Worm (Caenorhabditis elegans): ENCODE measurements around the gene clc-26.

Gene clc-26

DNA sequence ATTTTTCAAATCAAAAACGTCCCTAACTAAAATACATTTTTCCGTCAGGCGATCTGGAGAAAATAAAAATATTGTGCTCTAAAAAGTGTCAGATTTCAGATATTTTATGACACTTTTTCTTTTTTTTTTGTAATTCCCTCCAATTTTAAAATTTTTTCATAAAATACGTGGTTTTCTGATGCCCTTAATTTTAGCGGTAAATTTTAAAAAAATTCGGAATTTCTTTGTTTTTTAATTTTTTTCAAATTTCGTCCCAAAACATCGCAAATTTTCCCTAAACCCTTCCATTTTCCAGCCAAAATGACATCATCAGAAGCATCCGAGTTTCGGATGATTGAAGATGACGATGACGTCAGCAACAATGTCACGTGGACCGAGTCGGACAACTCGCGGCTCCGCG is 39.3 kb downstream of the clc-26 start, which contains the start of gene trp-2:
Gene trp-2 (plus strand): TSS at position 301 of the 400 bp plus-strand sequence.
- no peak for TF ChIP-seq rnt-1 (tag; optimal IDR thresholded peaks at IDR 0.05)
- no peak for TF ChIP-seq tlp-1 (tag; optimal IDR thresholded peaks at IDR 0.05)
- TF ChIP-seq unc-130 (tag; optimal IDR thresholded peaks at IDR 0.05) = no peak
- no peak for TF ChIP-seq nhr-77 (tag; optimal IDR thresholded peaks at IDR 0.05)
- TF ChIP-seq pqm-1 (tag; optimal IDR thresholded peaks at IDR 0.05) = no peak
- TF ChIP-seq irx-1 (tag; optimal IDR thresholded peaks at IDR 0.05) = no peak
- TF ChIP-seq sptf-1 (tag; optimal IDR thresholded peaks at IDR 0.05) = no peak
- no peak for TF ChIP-seq C04F5.9 (tag; optimal IDR thresholded peaks at IDR 0.05)
- no peak for TF ChIP-seq ceh-90 (tag; optimal IDR thresholded peaks at IDR 0.05)
- TF ChIP-seq nhr-76 (tag; optimal IDR thresholded peaks at IDR 0.05) = no peak
- TF ChIP-seq aly-2 (tag; optimal IDR thresholded peaks at IDR 0.05) = no peak
- no peak for TF ChIP-seq ets-5 (GFP tag; IDR thresholded peaks at IDR 0.05)
- TF ChIP-seq grh-1 (GFP tag; IDR thresholded peaks at IDR 0.05) = no peak
- no peak for TF ChIP-seq xbp-1 (tag; optimal IDR thresholded peaks at IDR 0.05)
- TF ChIP-seq mdl-1 (tag; optimal IDR thresholded peaks at IDR 0.05) = no peak
- TF ChIP-seq ztf-4 (tag; optimal IDR thresholded peaks at IDR 0.05) = no peak
- no peak for TF ChIP-seq mep-1 (tag; optimal IDR thresholded peaks at IDR 0.05)
- no peak for TF ChIP-seq nhr-237 (tag; optimal IDR thresholded peaks at IDR 0.05)
- no peak for TF ChIP-seq mab-9 (GFP tag; IDR thresholded peaks at IDR 0.05)

DNA sequence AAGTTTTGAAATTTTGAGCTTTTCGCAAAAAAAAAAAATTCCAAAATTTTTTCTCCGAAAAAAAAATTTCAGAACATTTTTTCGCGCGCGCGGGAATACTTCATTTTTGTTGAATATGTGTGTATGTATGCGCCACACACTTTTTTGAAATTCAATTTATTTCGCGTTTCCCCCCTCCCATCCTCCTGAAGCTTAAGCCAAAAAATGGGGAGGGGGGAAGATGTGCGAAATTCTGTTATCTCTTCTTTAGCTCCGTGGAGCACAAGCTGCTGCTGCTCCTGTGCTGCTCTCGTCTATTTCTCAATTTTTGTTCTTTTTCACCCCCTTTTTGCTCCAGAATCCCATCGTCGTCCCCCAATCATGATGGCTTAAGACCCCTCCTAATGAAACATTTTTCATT is 41.3 kb downstream of the clc-26 start:
- TF ChIP-seq pag-3 (tag; optimal IDR thresholded peaks at IDR 0.05; ENCODE audit: borderline replicate concordance, insufficient read depth) (no peak), lin-14 (GFP tag; optimal IDR thresholded peaks at IDR 0.05) (peak; percentile 72), nhr-12 (tag; optimal IDR thresholded peaks at IDR 0.05) (no peak), ceh-63 (GFP tag; optimal IDR thresholded peaks at IDR 0.05) (no peak), Y116A8C.19 (tag; optimal IDR thresholded peaks at IDR 0.05; ENCODE audit: borderline replicate concordance) (no peak), sox-4 (tag; optimal IDR thresholded peaks at IDR 0.05) (no peak), ets-5 (GFP tag; IDR thresholded peaks at IDR 0.05) (no peak), hpl-2 (GFP tag; optimal IDR thresholded peaks at IDR 0.05) (no peak), egl-27 (tag; optimal IDR thresholded peaks at IDR 0.05) (no peak), efl-1 (optimal IDR thresholded peaks at IDR 0.05) (no peak), efl-1 (GFP tag; optimal IDR thresholded peaks at IDR 0.05 in 1 of 2) (no peak), pqm-1 (tag; optimal IDR thresholded peaks at IDR 0.05) (no peak), ceh-8 (GFP tag; optimal IDR thresholded peaks at IDR 0.05) (no peak), fkh-10 (GFP tag; optimal IDR thresholded peaks at IDR 0.05) (peak; percentile 68), nhr-237 (tag; optimal IDR thresholded peaks at IDR 0.05) (no peak), alr-1 (tag; optimal IDR thresholded peaks at IDR 0.05; ENCODE audit: borderline replicate concordance) (no peak), ces-1 (GFP tag; optimal IDR thresholded peaks at IDR 0.05) (peak; percentile 79), lin-15B (tag; optimal IDR thresholded peaks at IDR 0.05) (no peak), nhr-11 (tag; optimal IDR thresholded peaks at IDR 0.05) (no peak), nhr-28 (tag; optimal IDR thresholded peaks at IDR 0.05) (no peak), sup-37 (GFP tag; optimal IDR thresholded peaks at IDR 0.05) (no peak), nhr-19 (GFP tag; conservative IDR thresholded peaks at IDR 0.05) (no peak), dsc-1 (tag; optimal IDR thresholded peaks at IDR 0.05) (no peak), C04F5.9 (tag; optimal IDR thresholded peaks at IDR 0.05) (no peak), dpl-1 (GFP tag; optimal IDR thresholded peaks at IDR 0.05) (peak in 1 of 3 experiments; percentile 5), lsy-2 (tag; optimal IDR thresholded peaks at IDR 0.05) (no peak), nhr-76 (tag; optimal IDR thresholded peaks at IDR 0.05) (no peak)

DNA sequence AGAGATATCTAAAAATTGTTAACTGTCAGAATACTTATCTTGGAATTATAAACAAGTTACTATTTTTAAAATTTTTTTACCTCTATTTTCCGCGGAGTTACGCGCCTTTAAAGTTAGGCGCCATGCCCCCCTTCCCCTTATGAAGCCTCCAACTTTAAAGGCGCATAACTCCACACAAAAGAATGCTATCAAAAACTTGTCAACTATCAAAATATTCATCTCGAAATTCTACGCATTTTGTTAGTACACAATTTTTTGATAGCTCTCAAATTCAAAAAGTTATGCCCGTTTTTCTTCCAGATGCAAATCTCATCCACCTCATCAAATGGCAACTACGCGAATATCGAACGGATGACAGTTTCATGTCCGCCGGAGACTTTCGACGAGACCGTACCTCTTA is 47.9 kb downstream of the clc-26 start, which contains the start of gene tbc-10:
Gene tbc-10 (plus strand): TSS at position 301 of the 400 bp plus-strand sequence.
- TF ChIP-seq mab-9 (GFP tag; IDR thresholded peaks at IDR 0.05) (no peak), snu-23 (GFP tag; optimal IDR thresholded peaks at IDR 0.05) (no peak), ces-1 (GFP tag; optimal IDR thresholded peaks at IDR 0.05) (no peak), lin-13 (GFP tag; optimal IDR thresholded peaks at IDR 0.05) (no peak), pag-3 (tag; optimal IDR thresholded peaks at IDR 0.05; ENCODE audit: borderline replicate concordance, insufficient read depth) (no peak), rnt-1 (tag; optimal IDR thresholded peaks at IDR 0.05) (no peak), pqm-1 (tag; optimal IDR thresholded peaks at IDR 0.05) (no peak), lin-14 (GFP tag; optimal IDR thresholded peaks at IDR 0.05) (no peak), xbp-1 (tag; optimal IDR thresholded peaks at IDR 0.05) (no peak)

All from whole organism, L1 larva.